Fruit fly (Drosophila melanogaster) whole organism, embryonic: ENCODE measurements around the gene sinu.

ENCODE experiments used
- BEAF-32 ChIP-seq: fragments of 200-800 bp; sonication (Bioruptor generic); optimal IDR thresholded peaks from 3 replicates; lab custom pipeline; 2017; ENCODE audit warnings: missing biosample characterization, missing genetic modification characterization, mild to moderate bottlenecking, moderate library complexity, missing genetic modification reagents
- CG10543 ChIP-seq: fragments of 200-800 bp; sonication (Bioruptor generic); optimal IDR thresholded peaks from 3 replicates; lab custom pipeline; 2017; ENCODE audit warnings: missing biosample characterization, mild to moderate bottlenecking, missing genetic modification characterization, moderate library complexity
- CG11247 ChIP-seq: fragments of 200-800 bp; sonication (Bioruptor generic); IDR thresholded peaks from 2 replicates; pipeline ENCODE4 v1.3.6; 2022; ENCODE audit warnings: missing biosample characterization, missing genetic modification characterization
- CG13775 ChIP-seq: fragments of 200-800 bp; sonication (Bioruptor generic); optimal IDR thresholded peaks from 3 replicates; lab custom pipeline; 2017; ENCODE audit warnings: missing biosample characterization, mild to moderate bottlenecking, missing genetic modification characterization
- CG14710 ChIP-seq: fragments of 200-800 bp; sonication (Bioruptor generic); optimal IDR thresholded peaks from 3 replicates; lab custom pipeline; 2019; ENCODE audit warnings: missing biosample characterization, mild to moderate bottlenecking, missing genetic modification characterization, moderate library complexity
- CG14965 ChIP-seq: fragments of 200-800 bp; sonication (Bioruptor generic); optimal IDR thresholded peaks from 2 replicates; lab custom pipeline; 2016; ENCODE audit warnings: missing biosample characterization, missing genetic modification characterization, borderline replicate concordance
- CG15514 ChIP-seq: fragments of 200-800 bp; sonication (Bioruptor generic); optimal IDR thresholded peaks from 3 replicates; lab custom pipeline; 2017; ENCODE audit warnings: missing biosample characterization, missing genetic modification characterization, mild to moderate bottlenecking, moderate library complexity, missing genetic modification reagents
- CG15696 ChIP-seq: fragments of 200-800 bp; sonication (Bioruptor generic); optimal IDR thresholded peaks from 2 replicates; lab custom pipeline; 2019; ENCODE audit warnings: missing biosample characterization, mild to moderate bottlenecking, missing genetic modification characterization, moderate library complexity
- CG16813 ChIP-seq: fragments of 200-800 bp; sonication (Bioruptor generic); IDR thresholded peaks from 3 replicates; pipeline ENCODE4 v1.3.6; 2022; ENCODE audit warnings: missing biosample characterization, missing genetic modification characterization; ENCODE audit not compliant: partially characterized antibody
- CG17829 ChIP-seq: fragments of 200-800 bp; optimal IDR thresholded peaks from 2 replicates; lab custom pipeline; 2019; ENCODE audit warnings: missing biosample characterization, mild to moderate bottlenecking, missing genetic modification characterization, moderate library complexity
- CG2120 ChIP-seq: fragments of 200-800 bp; sonication (Bioruptor generic); optimal IDR thresholded peaks from 3 replicates; lab custom pipeline; 2016; ENCODE audit warnings: missing biosample characterization, missing genetic modification characterization
- CG31441 ChIP-seq: fragments of 200-800 bp; sonication (Bioruptor generic); IDR thresholded peaks from 2 replicates; pipeline ENCODE4 v1.3.6; 2022; ENCODE audit warnings: missing biosample characterization, missing genetic modification characterization
- CG3847 ChIP-seq: fragments of 200-800 bp; sonication (Bioruptor generic); IDR thresholded peaks from 2 replicates; pipeline ENCODE4 v1.3.6; 2022; ENCODE audit warnings: missing biosample characterization, missing genetic modification characterization
- CG3995 ChIP-seq: fragments of 200-800 bp; sonication (Bioruptor generic); optimal IDR thresholded peaks from 3 replicates; lab custom pipeline; 2016; ENCODE audit warnings: missing biosample characterization, missing genetic modification characterization
- CG42726 ChIP-seq: fragments of 200-800 bp; sonication (Bioruptor generic); IDR thresholded peaks from 2 replicates; pipeline ENCODE4 v1.3.6; 2022; ENCODE audit warnings: missing biosample characterization, missing genetic modification characterization; ENCODE audit not compliant: partially characterized antibody
- CG7963 ChIP-seq: fragments of 200-800 bp; sonication (Bioruptor generic); IDR thresholded peaks from 3 replicates; pipeline ENCODE4 v1.3.6; 2022; ENCODE audit warnings: missing biosample characterization, missing genetic modification characterization; ENCODE audit not compliant: partially characterized antibody
- CG9727 ChIP-seq: fragments of 200-800 bp; sonication (Bioruptor generic); optimal IDR thresholded peaks from 3 replicates; lab custom pipeline; 2017; ENCODE audit warnings: missing biosample characterization, mild to moderate bottlenecking, missing genetic modification characterization
- D ChIP-seq, 2 experiments: fragments of 200-800 bp in 1 of 2; fragments of >200 bp in 1 of 2; sonication (Bioruptor generic) in 1 of 2; optimal IDR thresholded peaks; 2 replicates in 1 of 2; 3 replicates in 1 of 2; lab custom pipeline; 2017; ENCODE audit warnings: mild to moderate bottlenecking in 1 of 2, missing biosample characterization in 1 of 2, missing genetic modification characterization in 1 of 2, missing genetic modification reagents in 1 of 2
- Dll ChIP-seq: fragments of 200-800 bp; sonication (Bioruptor generic); IDR thresholded peaks from 4 replicates; pipeline ENCODE4 v1.3.6; 2022; ENCODE audit warnings: missing biosample characterization, missing genetic modification characterization; ENCODE audit not compliant: partially characterized antibody
- Dp ChIP-seq: fragments of 200-800 bp; sonication (Bioruptor generic); optimal IDR thresholded peaks from 2 replicates; lab custom pipeline; 2018; ENCODE audit warnings: missing biosample characterization, mild to moderate bottlenecking, missing genetic modification characterization, moderate library complexity
- Dref ChIP-seq: fragments of 200-800 bp; sonication (Bioruptor generic); IDR thresholded peaks from 2 replicates; pipeline ENCODE4 v1.3.6; 2022; ENCODE audit warnings: missing biosample characterization, missing genetic modification characterization
- HLH4C ChIP-seq: fragments of 200-800 bp; sonication (Bioruptor generic); IDR thresholded peaks from 3 replicates; pipeline ENCODE4 v1.3.6; 2022; ENCODE audit warnings: missing biosample characterization, missing genetic modification characterization; ENCODE audit not compliant: partially characterized antibody
- Hr3 ChIP-seq: fragments of 200-800 bp; sonication (Bioruptor generic); optimal IDR thresholded peaks from 3 replicates; lab custom pipeline; 2016; ENCODE audit warnings: missing biosample characterization, missing genetic modification characterization
- MTF-1 ChIP-seq: fragments of 200-800 bp; sonication (Bioruptor generic); optimal IDR thresholded peaks from 2 replicates; lab custom pipeline; 2018; ENCODE audit warnings: missing biosample characterization, mild to moderate bottlenecking, missing genetic modification characterization, borderline replicate concordance
- Nf-YA ChIP-seq: fragments of 200-800 bp; sonication (Bioruptor generic); IDR thresholded peaks from 2 replicates; pipeline ENCODE4 v1.3.6; 2022; ENCODE audit warnings: missing biosample characterization, missing genetic modification characterization
- Nf-YC ChIP-seq: fragments of 200-800 bp; optimal IDR thresholded peaks from 3 replicates; lab custom pipeline; 2019; ENCODE audit warnings: missing biosample characterization, mild to moderate bottlenecking, missing genetic modification characterization, moderate library complexity
- Rfx ChIP-seq: fragments of 200-800 bp; sonication (Bioruptor generic); IDR thresholded peaks from 2 replicates; pipeline ENCODE4 v1.3.6; 2022; ENCODE audit warnings: missing biosample characterization, missing genetic modification characterization
- Sin3A ChIP-seq: fragments of >200 bp; optimal IDR thresholded peaks from 2 replicates; lab custom pipeline; 2018
- Sry-δ ChIP-seq: fragments of 200-800 bp; sonication (Bioruptor generic); optimal IDR thresholded peaks from 2 replicates; lab custom pipeline; 2016; ENCODE audit warnings: missing biosample characterization, missing genetic modification characterization
- ato ChIP-seq: fragments of 200-800 bp; sonication (Bioruptor generic); IDR thresholded peaks from 2 replicates; pipeline ENCODE4 v1.3.6; 2022; ENCODE audit warnings: missing biosample characterization, missing genetic modification characterization; ENCODE audit not compliant: partially characterized antibody
- bsh ChIP-seq, 2 experiments: fragments of 200-800 bp; sonication (Bioruptor generic); optimal IDR thresholded peaks; 2 replicates each; lab custom pipeline; 2017 to 2018; ENCODE audit warnings: mild to moderate bottlenecking in 2 of 2, missing biosample characterization in 2 of 2, missing genetic modification characterization in 2 of 2, moderate library complexity in 1 of 2
- dm ChIP-seq: fragments of 200-800 bp; sonication (Bioruptor generic); optimal IDR thresholded peaks from 3 replicates; lab custom pipeline; 2016; ENCODE audit warnings: missing biosample characterization, missing genetic modification characterization
- dpn ChIP-seq, 2 experiments: fragments of 200-800 bp; sonication (Bioruptor generic); optimal IDR thresholded peaks; 3 replicates each; lab custom pipeline; 2016; ENCODE audit warnings: missing biosample characterization in 2 of 2, missing genetic modification characterization in 2 of 2
- fd102C ChIP-seq: fragments of 200-800 bp; sonication (Bioruptor generic); optimal IDR thresholded peaks from 2 replicates; lab custom pipeline; 2018; ENCODE audit warnings: missing biosample characterization, mild to moderate bottlenecking, missing genetic modification characterization, moderate library complexity
- grau ChIP-seq: fragments of 200-800 bp; optimal IDR thresholded peaks from 3 replicates; lab custom pipeline; 2019; ENCODE audit warnings: missing biosample characterization, mild to moderate bottlenecking, missing genetic modification characterization, moderate library complexity
- gsb ChIP-seq: fragments of 200-800 bp; sonication (Bioruptor generic); IDR thresholded peaks from 2 replicates; pipeline ENCODE4 v1.3.6; 2022; ENCODE audit warnings: missing biosample characterization, missing genetic modification characterization
- gsb-n ChIP-seq: fragments of 200-800 bp; sonication (Bioruptor generic); optimal IDR thresholded peaks from 3 replicates; lab custom pipeline; 2018; ENCODE audit warnings: missing biosample characterization, mild to moderate bottlenecking, missing genetic modification characterization
- kah ChIP-seq: fragments of 200-800 bp; sonication (Bioruptor generic); optimal IDR thresholded peaks from 2 replicates; lab custom pipeline; 2018; ENCODE audit warnings: missing biosample characterization, mild to moderate bottlenecking, missing genetic modification characterization
- nerfin-2 ChIP-seq: fragments of 200-800 bp; sonication (Bioruptor generic); IDR thresholded peaks from 2 replicates; pipeline ENCODE4 v1.3.6; 2022; ENCODE audit warnings: missing biosample characterization, missing genetic modification characterization; ENCODE audit not compliant: partially characterized antibody
- pfk ChIP-seq: fragments of 200-800 bp; sonication (Bioruptor generic); optimal IDR thresholded peaks from 2 replicates; lab custom pipeline; 2018; ENCODE audit warnings: missing biosample characterization, mild to moderate bottlenecking, missing genetic modification characterization, moderate library complexity
- run ChIP-seq: fragments of 200-800 bp; sonication (Bioruptor generic); optimal IDR thresholded peaks from 3 replicates; lab custom pipeline; 2018; ENCODE audit warnings: missing biosample characterization, mild to moderate bottlenecking, missing genetic modification characterization
- sd ChIP-seq: fragments of 200-800 bp; sonication (Bioruptor generic); optimal IDR thresholded peaks from 3 replicates; lab custom pipeline; 2018; ENCODE audit warnings: missing biosample characterization, mild to moderate bottlenecking, missing genetic modification characterization, moderate library complexity
- seq ChIP-seq: fragments of 200-800 bp; sonication (Bioruptor generic); IDR thresholded peaks from 2 replicates; pipeline ENCODE4 v1.3.6; 2022; ENCODE audit warnings: missing biosample characterization, missing genetic modification characterization
- tio ChIP-seq: fragments of 200-800 bp; sonication (Bioruptor generic); optimal IDR thresholded peaks from 2 replicates; lab custom pipeline; 2017; ENCODE audit warnings: missing biosample characterization, missing genetic modification characterization, inconsistent platforms
- tna ChIP-seq: fragments of 200-800 bp; sonication (Bioruptor generic); IDR thresholded peaks from 2 replicates; pipeline ENCODE4 v1.3.6; 2022; ENCODE audit warnings: missing biosample characterization, missing genetic modification characterization; ENCODE audit not compliant: partially characterized antibody
- trem ChIP-seq: fragments of 200-800 bp; optimal IDR thresholded peaks from 3 replicates; lab custom pipeline; 2019; ENCODE audit warnings: missing biosample characterization, mild to moderate bottlenecking, missing genetic modification characterization, moderate library complexity
- unc-4 ChIP-seq: fragments of 200-800 bp; sonication (Bioruptor generic); IDR thresholded peaks from 2 replicates; pipeline ENCODE4 v1.3.6; 2022; ENCODE audit warnings: missing biosample characterization, missing genetic modification characterization; ENCODE audit not compliant: partially characterized antibody
- zen2 ChIP-seq: fragments of 200-800 bp; sonication (Bioruptor generic); IDR thresholded peaks from 3 replicates; pipeline ENCODE4 v1.3.6; 2022; ENCODE audit warnings: missing biosample characterization, missing genetic modification characterization; ENCODE audit not compliant: partially characterized antibody

The sinu gene

DNA sequence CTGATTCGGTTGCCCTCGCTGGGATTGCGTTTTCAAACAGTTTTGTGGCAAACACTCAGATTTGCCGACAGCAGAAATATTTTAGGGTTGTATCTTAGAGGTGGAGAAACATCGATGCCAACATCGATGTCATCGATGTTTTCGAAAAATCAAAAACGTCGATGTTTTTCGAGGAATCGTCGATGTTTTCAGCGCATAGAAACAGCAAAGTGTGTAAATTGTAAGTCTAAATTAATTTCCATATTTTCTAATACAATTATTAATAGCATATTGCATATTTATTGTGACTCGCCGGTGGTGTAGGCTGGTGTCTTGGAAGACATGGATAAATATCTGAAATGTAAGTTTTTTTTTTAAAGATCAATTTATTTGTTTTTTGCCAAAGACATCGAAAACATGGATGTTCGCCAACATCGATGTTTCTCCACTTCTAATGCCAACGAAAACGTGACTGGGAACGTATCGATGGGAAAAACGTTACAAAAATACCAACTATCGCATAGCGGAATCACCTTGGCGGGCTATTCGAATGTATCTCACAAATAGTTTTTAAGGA lies 42.5 kb upstream of the sinu start, which contains the start of gene TM9SF3:
TM9SF3 (minus strand) TSS at position 120 of the 556 bp plus-strand sequence.
- TF ChIP-seq Dp (GFP tag; lab: Kevin White, UChicago) (peak; percentile 91), Dll (GFP tag; lab: Robert Waterston, UW) (peak; percentile 92), CG11247 (no peak), Rfx (peak; percentile 41; the same call in 1 of the 2 replicates), gsb (GFP tag; lab: Robert Waterston, UW) (no peak), CG13775 (GFP tag; lab: Kevin White, UChicago) (peak; percentile 38), dm (peak; percentile 2), pfk (no peak), sd (tag; lab: Kevin White, UChicago) (peak; percentile 49), bsh (GFP tag; optimal IDR thresholded peaks at IDR 0.05; lab: Kevin White, UChicago) (peak in 1 of 2 experiments; percentile 8), gsb-n (tag; lab: Kevin White, UChicago) (no peak), CG10543 (GFP tag; lab: Kevin White, UChicago) (no peak), kah (GFP tag; lab: Kevin White, UChicago) (no peak), Sry-δ (GFP tag; lab: Kevin White, UChicago) (peak; percentile 86), unc-4 (GFP tag; lab: Robert Waterston, UW) (peak; percentile 88), CG15696 (peak; percentile 23), CG15514 (GFP tag; lab: Kevin White, UChicago) (peak; percentile 30), Nf-YC (tag; lab: Kevin White, UChicago) (no peak), CG3995 (GFP tag; lab: Kevin White, UChicago) (peak; percentile 100), run (tag; lab: Kevin White, UChicago) (no peak), dpn (GFP tag; optimal IDR thresholded peaks at IDR 0.05; lab: Kevin White, UChicago) (peak; percentile 5 to 14), Dref (GFP tag; lab: Robert Waterston, UW) (peak; percentile 66), CG42726 (GFP tag; lab: Robert Waterston, UW) (peak; percentile 81), seq (no peak), CG2120 (peak; percentile 49), CG16813 (GFP tag; lab: Robert Waterston, UW) (peak; percentile 88), HLH4C (GFP tag; lab: Robert Waterston, UW) (peak; percentile 88), Sin3A (lab: Kevin White, UChicago) (peak; percentile 92), CG3847 (GFP tag; lab: Robert Waterston, UW) (0 out of 2 replicates have a peak, but pooled peaks have one; percentile 32), trem (tag; lab: Kevin White, UChicago) (peak; percentile 37), Nf-YA (GFP tag; lab: Robert Waterston, UW) (no peak), tio (GFP tag; lab: Kevin White, UChicago) (peak; percentile 13), CG14965 (no peak), zen2 (GFP tag; lab: Robert Waterston, UW) (peak; percentile 81), grau (tag; lab: Kevin White, UChicago) (no peak), CG9727 (GFP tag; lab: Kevin White, UChicago) (peak; percentile 55), CG31441 (GFP tag; lab: Robert Waterston, UW) (peak; percentile 87), D (optimal IDR thresholded peaks at IDR 0.05; lab: Kevin White, UChicago) (no peak), D (GFP tag; optimal IDR thresholded peaks at IDR 0.05; lab: Kevin White, UChicago) (no peak), BEAF-32 (GFP tag; lab: Kevin White, UChicago) (peak; percentile 95), fd102C (GFP tag; lab: Kevin White, UChicago) (no peak), nerfin-2 (GFP tag; lab: Robert Waterston, UW) (peak; percentile 83), CG7963 (GFP tag; lab: Robert Waterston, UW) (peak; percentile 88), CG17829 (peak; percentile 21), ato (GFP tag; lab: Robert Waterston, UW) (peak; percentile 63), MTF-1 (GFP tag; lab: Kevin White, UChicago) (no peak), tna (GFP tag; lab: Robert Waterston, UW) (peak; percentile 62), Hr3 (peak; percentile 33), CG14710 (peak; percentile 68)
